Worm (Caenorhabditis elegans) whole organism, young adult: ENCODE measurements around the gene col-167.

ENCODE experiments used
- B0035.1 ChIP-seq: sonication (generic microtip); optimal IDR thresholded peaks from 2 replicates; lab custom pipeline; 2016; ENCODE audit warnings: missing genetic modification characterization, mild to moderate bottlenecking, missing compliant biosample characterization, missing genotype, missing genetic modification reagents
- C17E4.6 ChIP-seq: fragments of 200-800 bp; sonication (Bioruptor generic); IDR thresholded peaks from 2 replicates; pipeline ENCODE4 v1.3.6; 2022; ENCODE audit warnings: missing genetic modification reagents, missing genetic modification characterization, missing compliant biosample characterization
- F37B4.10 ChIP-seq: fragments of 200-800 bp; sonication (Bioruptor generic); IDR thresholded peaks from 2 replicates; pipeline ENCODE4 v1.3.6; 2022; ENCODE audit warnings: missing genetic modification characterization, missing compliant biosample characterization
- F55B11.4 ChIP-seq: sonication (generic microtip); optimal IDR thresholded peaks from 2 replicates; lab custom pipeline; 2016; ENCODE audit warnings: missing compliant biosample characterization, missing genetic modification characterization, borderline replicate concordance; ENCODE audit not compliant: insufficient read depth
- T26A5.8 ChIP-seq: sonication (generic microtip); optimal IDR thresholded peaks from 2 replicates; lab custom pipeline; 2016; ENCODE audit warnings: missing genetic modification characterization, missing compliant biosample characterization
- aptf-2 ChIP-seq: fragments of 200-800 bp; sonication (Bioruptor generic); conservative IDR thresholded peaks from 2 replicates; pipeline ENCODE4 v1.3.6; 2022; ENCODE audit warnings: missing genetic modification reagents, missing genetic modification characterization, missing compliant biosample characterization
- aptf-3 ChIP-seq: fragments of 200-800 bp; sonication (Bioruptor generic); IDR thresholded peaks from 2 replicates; pipeline ENCODE4 v1.3.6; 2022; ENCODE audit warnings: missing genetic modification characterization, missing compliant biosample characterization
- attf-6 ChIP-seq: fragments of 200-800 bp; sonication (Bioruptor generic); IDR thresholded peaks from 2 replicates; pipeline ENCODE4 v1.3.6; 2022; ENCODE audit warnings: missing genetic modification reagents, missing genetic modification characterization, missing compliant biosample characterization
- cebp-2 ChIP-seq: fragments of 200-800 bp; sonication (Bioruptor generic); IDR thresholded peaks from 2 replicates; pipeline ENCODE4 v1.3.6; 2022; ENCODE audit warnings: missing genetic modification characterization, missing compliant biosample characterization
- ceh-27 ChIP-seq: fragments of 200-800 bp; sonication (Bioruptor generic); optimal IDR thresholded peaks from 2 replicates; lab custom pipeline; 2018; ENCODE audit warnings: mild to moderate bottlenecking, missing genetic modification characterization, moderate library complexity, missing compliant biosample characterization
- dpff-1 ChIP-seq: sonication (generic microtip); optimal IDR thresholded peaks from 2 replicates; lab custom pipeline; 2017; ENCODE audit warnings: mild to moderate bottlenecking, missing genetic modification characterization, missing compliant biosample characterization
- efl-1 ChIP-seq: fragments of 150-350 bp; optimal IDR thresholded peaks from 2 replicates; lab custom pipeline; 2014; ENCODE audit warnings: missing biosample characterization, missing genetic modification reagents, missing genetic modification characterization
- egrh-3 ChIP-seq: fragments of 200-800 bp; sonication (Bioruptor generic); IDR thresholded peaks from 2 replicates; pipeline ENCODE4 v1.3.6; 2022; ENCODE audit warnings: missing genetic modification reagents, missing genetic modification characterization, missing compliant biosample characterization
- ekl-4 ChIP-seq: fragments of 200-800 bp; sonication (Bioruptor generic); IDR thresholded peaks from 2 replicates; pipeline ENCODE4 v1.3.6; 2022; ENCODE audit warnings: missing genetic modification reagents, missing genetic modification characterization, missing compliant biosample characterization
- ets-4 ChIP-seq: fragments of 200-800 bp; sonication (Bioruptor generic); optimal IDR thresholded peaks from 2 replicates; lab custom pipeline; 2018; ENCODE audit warnings: mild to moderate bottlenecking, missing genetic modification characterization, missing compliant biosample characterization
- fkh-3 ChIP-seq: sonication (generic microtip); optimal IDR thresholded peaks from 2 replicates; lab custom pipeline; 2016; ENCODE audit warnings: mild to moderate bottlenecking, missing genetic modification characterization, missing compliant biosample characterization
- hlh-12 ChIP-seq: sonication (generic microtip); optimal IDR thresholded peaks from 2 replicates; lab custom pipeline; 2016; ENCODE audit warnings: missing genetic modification characterization, missing compliant biosample characterization
- hmg-1.2 ChIP-seq: fragments of 200-800 bp; sonication (Bioruptor generic); IDR thresholded peaks from 2 replicates; pipeline ENCODE4 v1.3.6; 2022; ENCODE audit warnings: missing genetic modification reagents, missing genetic modification characterization, missing compliant biosample characterization
- hrde-1 ChIP-seq: sonication (generic microtip); optimal IDR thresholded peaks from 2 replicates; lab custom pipeline; 2016; ENCODE audit warnings: missing genetic modification characterization, mild to moderate bottlenecking, missing compliant biosample characterization, moderate library complexity, missing genotype, missing genetic modification reagents, borderline replicate concordance
- hsf-1 ChIP-seq: fragments of 200-800 bp; sonication (Bioruptor generic); IDR thresholded peaks from 2 replicates; pipeline ENCODE4 v1.3.6; 2022; ENCODE audit warnings: missing genetic modification reagents, missing genetic modification characterization, missing compliant biosample characterization
- lin-35 ChIP-seq, 3 experiments: fragments of 150-350 bp in 2 of 3; sonication (generic microtip) in 1 of 3; optimal IDR thresholded peaks; 2 replicates each; lab custom pipeline; 2014 to 2018; ENCODE audit warnings: missing biosample characterization in 3 of 3, missing genetic modification characterization in 3 of 3, missing genetic modification reagents in 3 of 3
- madf-3 ChIP-seq: fragments of 200-800 bp; sonication (Bioruptor generic); IDR thresholded peaks from 2 replicates; pipeline ENCODE4 v1.3.6; 2022; ENCODE audit warnings: missing genetic modification reagents, missing genetic modification characterization, missing compliant biosample characterization
- mcd-1 ChIP-seq: fragments of 200-800 bp; sonication (Bioruptor generic); IDR thresholded peaks from 2 replicates; pipeline ENCODE4 v1.3.6; 2022; ENCODE audit warnings: missing genetic modification reagents, missing genetic modification characterization, missing compliant biosample characterization
- nfyb-1 ChIP-seq: fragments of 200-800 bp; sonication (Bioruptor generic); IDR thresholded peaks from 2 replicates; pipeline ENCODE4 v1.3.6; 2022; ENCODE audit warnings: missing genetic modification reagents, missing genetic modification characterization, missing compliant biosample characterization
- nhr-179 ChIP-seq: sonication (generic microtip); optimal IDR thresholded peaks from 2 replicates; lab custom pipeline; 2016; ENCODE audit warnings: mild to moderate bottlenecking, missing genetic modification characterization, missing compliant biosample characterization
- nhr-80 ChIP-seq: sonication (generic microtip); optimal IDR thresholded peaks from 2 replicates; lab custom pipeline; 2016; ENCODE audit warnings: missing genetic modification characterization, missing compliant biosample characterization
- nhr-90 ChIP-seq: sonication (generic microtip); optimal IDR thresholded peaks from 2 replicates; lab custom pipeline; 2016; ENCODE audit warnings: missing genotype, mild to moderate bottlenecking, missing genetic modification characterization, missing compliant biosample characterization
- pha-4 ChIP-seq: fragments of 150-350 bp; sonication (generic microtip); optimal IDR thresholded peaks from 2 replicates; lab custom pipeline; 2014; ENCODE audit warnings: missing biosample characterization, missing genetic modification reagents, missing genetic modification characterization
- rcor-1 ChIP-seq: fragments of 200-800 bp; sonication (Bioruptor generic); IDR thresholded peaks from 2 replicates; pipeline ENCODE4 v1.3.6; 2022; ENCODE audit warnings: missing genetic modification reagents, missing genetic modification characterization, missing compliant biosample characterization
- sdz-38 ChIP-seq: sonication (generic microtip); optimal IDR thresholded peaks from 2 replicates; lab custom pipeline; 2016; ENCODE audit warnings: missing genotype, missing genetic modification characterization, missing compliant biosample characterization
- snpc-1.1 ChIP-seq: sonication (generic microtip); optimal IDR thresholded peaks from 2 replicates; lab custom pipeline; 2017; ENCODE audit warnings: missing genetic modification characterization, mild to moderate bottlenecking, missing compliant biosample characterization, antibody characterized with exemption, moderate library complexity, missing genotype, missing genetic modification reagents; ENCODE audit not compliant: insufficient read depth
- snpc-1.3 ChIP-seq: sonication (generic microtip); optimal IDR thresholded peaks from 2 replicates; lab custom pipeline; 2017; ENCODE audit warnings: missing genetic modification characterization, mild to moderate bottlenecking, missing compliant biosample characterization, antibody characterized with exemption, moderate library complexity, missing genotype, missing genetic modification reagents; ENCODE audit not compliant: insufficient read depth
- ztf-18 ChIP-seq: sonication (generic microtip); optimal IDR thresholded peaks from 2 replicates; lab custom pipeline; 2016; ENCODE audit warnings: missing genotype, mild to moderate bottlenecking, missing genetic modification characterization, missing compliant biosample characterization
- ztf-25 ChIP-seq: fragments of 200-800 bp; sonication (Bioruptor generic); IDR thresholded peaks from 2 replicates; pipeline ENCODE4 v1.3.6; 2022; ENCODE audit warnings: missing genetic modification reagents, missing genetic modification characterization, missing compliant biosample characterization
- ztf-28 ChIP-seq: fragments of 200-800 bp; sonication (Bioruptor generic); IDR thresholded peaks from 2 replicates; pipeline ENCODE4 v1.3.6; 2022; ENCODE audit warnings: missing genetic modification reagents, missing genetic modification characterization, missing compliant biosample characterization

col-167 gene

ce11 chrX:6320887-6321286, 2.4 kb upstream of the col-167 start:
- TF ChIP-seq hsf-1 (GFP tag; lab: Robert Waterston, UW) (0 out of 2 replicates have a peak, but pooled peaks have one; percentile 17), nhr-80 (tag; lab: Kevin White, UChicago) (no peak)
- TF ChIP-seq, all 124 proteins: peak for 1

- no peak for TF ChIP-seq nhr-80 (tag; lab: Kevin White, UChicago)
- TF ChIP-seq fkh-3 (tag; lab: Kevin White, UChicago): no peak
- TF ChIP-seq hmg-1.2 (GFP tag; lab: Robert Waterston, UW): no peak
- TF ChIP-seq hlh-12 (tag; lab: Kevin White, UChicago): no peak
- no peak for TF ChIP-seq T26A5.8 (tag; lab: Kevin White, UChicago)
- no peak for TF ChIP-seq aptf-2
- TF ChIP-seq cebp-2: no peak
- TF ChIP-seq pha-4 (tag; lab: Kevin White, UChicago): no peak
- TF ChIP-seq C17E4.6 (GFP tag; lab: Robert Waterston, UW): no peak
- TF ChIP-seq snpc-1.1 (tag; lab: Kevin White, UChicago): no peak
- TF ChIP-seq F37B4.10: no peak
- no peak for TF ChIP-seq ztf-18 (tag; lab: Kevin White, UChicago)
- no peak for TF ChIP-seq aptf-3 (GFP tag; lab: Robert Waterston, UW)
- no peak for TF ChIP-seq rcor-1 (GFP tag; lab: Robert Waterston, UW)
- no peak for TF ChIP-seq sdz-38 (tag; lab: Kevin White, UChicago)
- TF ChIP-seq nhr-179 (tag; lab: Kevin White, UChicago): no peak
- no peak for TF ChIP-seq mcd-1 (GFP tag; lab: Robert Waterston, UW)
- no peak for TF ChIP-seq ceh-27
Measured at ce11 chrX:6321380-6321779, 1.9 kb upstream of the col-167 start.

ce11 chrX:6324124-6324893, 1.0 kb downstream of the col-167 start:
- TF ChIP-seq egrh-3 (GFP tag; lab: Robert Waterston, UW): peak; percentile 52
- TF ChIP-seq, all 124 proteins: peak for 1; not testable (repeated sequence) for 123

ce11 chrX:6326088-6326487, 2.8 kb downstream of the col-167 start, which contains the start of gene col-168:
Gene col-168, plus strand, starts transcription at chrX:6326388.
- TF ChIP-seq dpff-1 (no peak), B0035.1 (tag; lab: Kevin White, UChicago) (no peak), F55B11.4 (tag; lab: Kevin White, UChicago) (no peak), lin-35 (GFP tag; optimal IDR thresholded peaks at IDR 0.05; lab: Kevin White, UChicago) (no peak), nfyb-1 (no peak), efl-1 (GFP tag; lab: Kevin White, UChicago) (no peak), ekl-4 (GFP tag; lab: Robert Waterston, UW) (no peak), nhr-90 (tag; lab: Kevin White, UChicago) (no peak), hrde-1 (tag; lab: Kevin White, UChicago) (no peak), ets-4 (GFP tag; lab: Kevin White, UChicago) (no peak), ztf-25 (no peak), attf-6 (GFP tag; lab: Robert Waterston, UW) (no peak), ztf-28 (GFP tag; lab: Robert Waterston, UW) (no peak), C17E4.6 (GFP tag; lab: Robert Waterston, UW) (no peak), snpc-1.3 (tag; lab: Kevin White, UChicago) (no peak), madf-3 (GFP tag; lab: Robert Waterston, UW) (no peak)
- TF ChIP-seq, all 124 proteins: peak for 0
